Worm (Caenorhabditis elegans) whole organism, late embryonic: Measurements from ENCODE around the gene fkh-5.

Experiments used
- C38D4.7 ChIP-seq: fragments of 200-800 bp; sonication (Bioruptor generic); optimal IDR thresholded peaks from 2 replicates; lab custom pipeline; 2018; ENCODE audit warnings: mild to moderate bottlenecking, missing genetic modification characterization, moderate library complexity, missing compliant biosample characterization
- F13H6.1 ChIP-seq: sonication (generic microtip); optimal IDR thresholded peaks from 2 replicates; lab custom pipeline; 2016; ENCODE audit warnings: missing genetic modification characterization, missing compliant biosample characterization
- T23F11.4 ChIP-seq: fragments of 200-800 bp; sonication (Bioruptor generic); optimal IDR thresholded peaks from 2 replicates; lab custom pipeline; 2018; ENCODE audit warnings: mild to moderate bottlenecking, missing genetic modification characterization, missing compliant biosample characterization
- ama-1 ChIP-seq: fragments of 150-350 bp; optimal IDR thresholded peaks from 2 replicates; lab custom pipeline; 2014
- ceh-18 ChIP-seq: sonication (generic microtip); optimal IDR thresholded peaks from 2 replicates; lab custom pipeline; 2016; ENCODE audit warnings: missing genetic modification characterization, missing compliant biosample characterization
- ceh-19 ChIP-seq: fragments of 200-800 bp; sonication (Bioruptor generic); optimal IDR thresholded peaks from 2 replicates; lab custom pipeline; 2018; ENCODE audit warnings: mild to moderate bottlenecking, missing genetic modification characterization, missing compliant biosample characterization
- ceh-2 ChIP-seq: sonication (generic microtip); optimal IDR thresholded peaks from 2 replicates; lab custom pipeline; 2016; ENCODE audit warnings: missing genotype, missing genetic modification characterization, missing compliant biosample characterization
- ceh-30 ChIP-seq: fragments of 150-350 bp; optimal IDR thresholded peaks from 2 replicates; lab custom pipeline; 2014; ENCODE audit warnings: missing biosample characterization, missing genetic modification characterization
- ceh-31 ChIP-seq: sonication (generic microtip); optimal IDR thresholded peaks from 2 replicates; lab custom pipeline; 2016; ENCODE audit warnings: missing genetic modification characterization, missing compliant biosample characterization
- ceh-34 ChIP-seq: sonication (generic microtip); optimal IDR thresholded peaks from 2 replicates; lab custom pipeline; 2016; ENCODE audit warnings: mild to moderate bottlenecking, missing genetic modification characterization, missing compliant biosample characterization
- ceh-48 ChIP-seq: sonication (generic microtip); optimal IDR thresholded peaks from 2 replicates; lab custom pipeline; 2016; ENCODE audit warnings: missing genetic modification characterization, inconsistent platforms, missing compliant biosample characterization
- ceh-6 ChIP-seq: fragments of 200-800 bp; sonication (Bioruptor generic); optimal IDR thresholded peaks from 2 replicates; lab custom pipeline; 2018; ENCODE audit warnings: mild to moderate bottlenecking, missing genetic modification characterization, missing compliant biosample characterization
- dmd-4 ChIP-seq: sonication (generic microtip); optimal IDR thresholded peaks from 2 replicates; lab custom pipeline; 2016; ENCODE audit warnings: borderline replicate concordance, missing genetic modification characterization, missing compliant biosample characterization
- dve-1 ChIP-seq: sonication (generic microtip); optimal IDR thresholded peaks from 2 replicates; lab custom pipeline; 2017; ENCODE audit warnings: antibody characterized with exemption, mild to moderate bottlenecking, missing genetic modification characterization, missing compliant biosample characterization
- elt-2 ChIP-seq: sonication (generic microtip); optimal IDR thresholded peaks from 2 replicates; lab custom pipeline; 2016; ENCODE audit warnings: missing genetic modification reagents, missing genetic modification characterization, missing compliant biosample characterization
- elt-4 ChIP-seq: sonication (generic microtip); optimal IDR thresholded peaks from 2 replicates; lab custom pipeline; 2016; ENCODE audit warnings: missing genetic modification characterization, missing compliant biosample characterization
- ets-4 ChIP-seq: sonication (generic microtip); optimal IDR thresholded peaks from 2 replicates; lab custom pipeline; 2016; ENCODE audit warnings: missing genetic modification characterization, missing compliant biosample characterization
- fkh-6 ChIP-seq: sonication (generic microtip); optimal IDR thresholded peaks from 2 replicates; lab custom pipeline; 2016; ENCODE audit warnings: missing genetic modification characterization, missing compliant biosample characterization
- gmeb-2 ChIP-seq: sonication (generic microtip); optimal IDR thresholded peaks from 2 replicates; lab custom pipeline; 2016; ENCODE audit warnings: missing genetic modification characterization, inconsistent platforms, missing compliant biosample characterization
- hlh-13 ChIP-seq: fragments of 200-800 bp; sonication (Bioruptor generic); optimal IDR thresholded peaks from 2 replicates; lab custom pipeline; 2018; ENCODE audit warnings: mild to moderate bottlenecking, missing genetic modification characterization, missing compliant biosample characterization
- hlh-15 ChIP-seq: sonication (generic microtip); optimal IDR thresholded peaks from 2 replicates; lab custom pipeline; 2016; ENCODE audit warnings: missing genetic modification characterization, missing compliant biosample characterization
- hlh-30 ChIP-seq: sonication (generic microtip); optimal IDR thresholded peaks from 2 replicates; lab custom pipeline; 2017; ENCODE audit warnings: antibody characterized with exemption, missing genetic modification characterization, missing compliant biosample characterization; ENCODE audit not compliant: insufficient read depth
- hlh-8 ChIP-seq: sonication (generic microtip); optimal IDR thresholded peaks from 2 replicates; lab custom pipeline; 2016; ENCODE audit warnings: missing genotype, missing genetic modification characterization, missing compliant biosample characterization
- npax-4 ChIP-seq: sonication (generic microtip); optimal IDR thresholded peaks from 2 replicates; lab custom pipeline; 2016; ENCODE audit warnings: missing genetic modification characterization, missing compliant biosample characterization
- odd-2 ChIP-seq: sonication (generic microtip); optimal IDR thresholded peaks from 2 replicates; lab custom pipeline; 2017; ENCODE audit warnings: antibody characterized with exemption, mild to moderate bottlenecking, missing genetic modification characterization, missing compliant biosample characterization
- pag-3 ChIP-seq: sonication (generic microtip); optimal IDR thresholded peaks from 2 replicates; lab custom pipeline; 2016; ENCODE audit warnings: missing compliant biosample characterization, missing genetic modification characterization, borderline replicate concordance
- pax-1 ChIP-seq: fragments of 150-350 bp; optimal IDR thresholded peaks from 2 replicates; lab custom pipeline; 2014; ENCODE audit warnings: missing biosample characterization, missing genetic modification characterization
- pha-2 ChIP-seq: sonication (generic microtip); optimal IDR thresholded peaks from 2 replicates; lab custom pipeline; 2017; ENCODE audit warnings: mild to moderate bottlenecking, missing genetic modification characterization, missing compliant biosample characterization
- pqm-1 ChIP-seq: sonication (generic microtip); optimal IDR thresholded peaks from 2 replicates; lab custom pipeline; 2016; ENCODE audit warnings: missing genetic modification characterization, missing compliant biosample characterization
- pros-1 ChIP-seq: fragments of 150-350 bp; optimal IDR thresholded peaks from 2 replicates; lab custom pipeline; 2014; ENCODE audit warnings: missing biosample characterization, missing genetic modification reagents, missing genetic modification characterization
- ref-2 ChIP-seq: sonication (generic microtip); optimal IDR thresholded peaks from 2 replicates; lab custom pipeline; 2016; ENCODE audit warnings: missing genetic modification characterization, missing compliant biosample characterization
- sox-2 ChIP-seq: fragments of 200-800 bp; sonication (Bioruptor generic); IDR thresholded peaks from 2 replicates; pipeline ENCODE4 v1.3.6; 2022; ENCODE audit warnings: missing genetic modification reagents, missing genetic modification characterization, missing compliant biosample characterization
- syd-9 ChIP-seq: sonication (generic microtip); optimal IDR thresholded peaks from 2 replicates; lab custom pipeline; 2016; ENCODE audit warnings: mild to moderate bottlenecking, missing genetic modification characterization, moderate library complexity, missing compliant biosample characterization
- tbx-2 ChIP-seq: sonication (generic microtip); optimal IDR thresholded peaks from 2 replicates; lab custom pipeline; 2016; ENCODE audit warnings: missing genetic modification characterization, missing compliant biosample characterization
- tbx-7 ChIP-seq: sonication (generic microtip); optimal IDR thresholded peaks from 2 replicates; lab custom pipeline; 2016; ENCODE audit warnings: missing genotype, missing genetic modification characterization, missing compliant biosample characterization
- unc-3 ChIP-seq, 2 experiments: fragments of 200-800 bp in 1 of 2; sonication (Bioruptor generic) in 1 of 2; sonication (generic microtip) in 1 of 2; conservative IDR thresholded peaks in 1 of 2; optimal IDR thresholded peaks in 1 of 2; 2 replicates each; pipeline versions ENCODE4 v1.3.6 to Lab custom; 2016 to 2022; ENCODE audit warnings: missing compliant biosample characterization in 2 of 2, missing genetic modification characterization in 2 of 2, missing genetic modification reagents in 1 of 2
- unc-42 ChIP-seq: sonication (generic microtip); optimal IDR thresholded peaks from 2 replicates; lab custom pipeline; 2016; ENCODE audit warnings: missing genotype, missing genetic modification characterization, missing compliant biosample characterization
- zip-5 ChIP-seq: sonication (generic microtip); optimal IDR thresholded peaks from 2 replicates; lab custom pipeline; 2016; ENCODE audit warnings: missing genetic modification characterization, missing compliant biosample characterization
- ztf-16 ChIP-seq: sonication (generic microtip); optimal IDR thresholded peaks from 2 replicates; lab custom pipeline; 2017; ENCODE audit warnings: missing genetic modification characterization, missing compliant biosample characterization

fkh-5 gene

ce11 chrIII:4861744-4862401 is 17.4 kb downstream of the fkh-5 start, which contains the start of the genes C35D10.10 and C35D10.5:
Gene C35D10.10 (minus strand): TSS chrIII:4861794.
Gene C35D10.5 (plus strand): TSS chrIII:4862351.
- TF ChIP-seq odd-2 (tag; lab: Kevin White, UChicago) (no peak), T23F11.4 (GFP tag; lab: Kevin White, UChicago) (no peak), ceh-31 (tag; lab: Kevin White, UChicago) (peak; percentile 37), ceh-2 (tag; lab: Kevin White, UChicago) (peak; percentile 66), elt-2 (tag; lab: Kevin White, UChicago) (peak; percentile 13), elt-4 (tag; lab: Kevin White, UChicago) (no peak), tbx-7 (tag; lab: Kevin White, UChicago) (peak; percentile 28), F13H6.1 (tag; lab: Kevin White, UChicago) (no peak), hlh-15 (tag; lab: Kevin White, UChicago) (no peak), ets-4 (peak; percentile 83), syd-9 (no peak), zip-5 (tag; lab: Kevin White, UChicago) (peak; percentile 31)

- TF ChIP-seq sox-2: no peak
- no peak for TF ChIP-seq dve-1 (tag; lab: Kevin White, UChicago)
- no peak for TF ChIP-seq ztf-16 (tag; lab: Kevin White, UChicago)
- TF ChIP-seq elt-4 (tag; lab: Kevin White, UChicago): no peak
- no peak for TF ChIP-seq npax-4 (tag; lab: Kevin White, UChicago)
- TF ChIP-seq hlh-13 (GFP tag; lab: Kevin White, UChicago): no peak
- no peak for TF ChIP-seq ceh-18
- TF ChIP-seq gmeb-2 (tag; lab: Kevin White, UChicago): no peak
- no peak for TF ChIP-seq tbx-2 (tag; lab: Kevin White, UChicago)
- TF ChIP-seq dmd-4 (tag; lab: Kevin White, UChicago): no peak
- no peak for TF ChIP-seq pqm-1 (tag; lab: Kevin White, UChicago)
- no peak for TF ChIP-seq ceh-34
- TF ChIP-seq pha-2 (tag; lab: Kevin White, UChicago): no peak
- TF ChIP-seq elt-2 (tag; lab: Kevin White, UChicago): no peak
- no peak for TF ChIP-seq hlh-8 (tag; lab: Kevin White, UChicago)
- TF ChIP-seq hlh-30 (tag; lab: Kevin White, UChicago): no peak
- TF ChIP-seq T23F11.4 (GFP tag; lab: Kevin White, UChicago): no peak
- TF ChIP-seq pros-1 (tag; lab: Kevin White, UChicago): no peak
These were observed 18.7 kb downstream of the fkh-5 start, which contains the start of gene coq-8 for ce11 chrIII:4863127-4863526. Gene coq-8 (plus strand): TSS chrIII:4863427.

ce11 chrIII:4866762-4867161 is 22.3 kb downstream of the fkh-5 start, which contains the start of gene C35D10.17:
Gene C35D10.17 (plus strand): TSS chrIII:4867062.
- TF ChIP-seq C38D4.7 (GFP tag; lab: Kevin White, UChicago) (no peak), unc-42 (no peak), pag-3 (tag; lab: Kevin White, UChicago) (no peak), ama-1 (lab: Kevin White, UChicago) (no peak), sox-2 (no peak), ceh-6 (GFP tag; lab: Kevin White, UChicago) (no peak)

- TF ChIP-seq dve-1 (tag; lab: Kevin White, UChicago): no peak
- no peak for TF ChIP-seq fkh-6 (tag; lab: Kevin White, UChicago)
- no peak for TF ChIP-seq ceh-19 (GFP tag; lab: Kevin White, UChicago)
- TF ChIP-seq unc-3 (GFP tag; conservative IDR thresholded peaks at IDR 0.05; lab: Robert Waterston, UW): no peak
- TF ChIP-seq unc-3 (tag; optimal IDR thresholded peaks at IDR 0.05; lab: Kevin White, UChicago): no peak
- no peak for TF ChIP-seq elt-2 (tag; lab: Kevin White, UChicago)
- TF ChIP-seq pax-1 (tag; lab: Kevin White, UChicago): no peak
- no peak for TF ChIP-seq ceh-30 (tag; lab: Kevin White, UChicago)
- TF ChIP-seq ceh-6 (GFP tag; lab: Kevin White, UChicago): no peak
- no peak for TF ChIP-seq syd-9
- TF ChIP-seq ceh-48 (tag; lab: Kevin White, UChicago): no peak
- TF ChIP-seq pha-2 (tag; lab: Kevin White, UChicago): no peak
- no peak for TF ChIP-seq ref-2
- TF ChIP-seq ama-1 (lab: Kevin White, UChicago): no peak
- TF ChIP-seq, all 69 proteins: peak for 0
These were observed 24.2 kb downstream of the fkh-5 start, which contains the start of the genes msd-4 and C35D10.3 for ce11 chrIII:4868643-4869042. Gene msd-4 (minus strand): TSS chrIII:4868743. Gene C35D10.3 (plus strand): TSS chrIII:4868921.
